Worm (Caenorhabditis elegans) whole organism, dauer: ENCODE results near the gene srh-304.
"Not testable (repeated sequence)": the region's sequence is repeated elsewhere in the genome, so short reads cannot be mapped to it uniquely, and the experiment has no call there.

ENCODE experiments used
- unc-62 ChIP-seq: sonication (generic microtip); optimal IDR thresholded peaks from 2 replicates; lab custom pipeline; 2017; ENCODE audit warnings: missing biosample characterization, missing genetic modification reagents, missing genetic modification characterization

Gene srh-304

DNA sequence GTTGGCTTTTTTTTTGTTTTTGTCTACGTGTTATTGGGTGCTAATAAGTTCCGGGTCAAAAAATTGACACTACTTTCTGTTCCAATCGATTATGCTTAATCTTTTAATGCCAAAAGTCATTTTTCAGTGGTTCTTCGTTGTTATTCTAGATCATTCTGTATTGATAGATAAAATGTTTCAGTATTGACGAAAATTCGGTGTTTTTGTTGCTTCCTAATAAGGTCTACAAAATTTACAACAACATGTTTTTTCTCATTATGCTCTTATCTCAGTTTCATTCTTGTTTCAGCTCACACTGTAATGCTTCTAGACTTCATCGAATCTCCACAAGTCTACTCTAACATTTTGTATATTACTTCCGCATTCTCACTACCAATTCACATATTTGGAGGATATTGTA lies 2.9 kb downstream of the srh-304 start, which contains the start of gene srh-303:
Gene srh-303 (plus strand): TSS at position 301 of the 400 bp plus-strand sequence.
- no peak for TF ChIP-seq unc-62 (GFP tag; lab: Kevin White, UChicago)

DNA sequence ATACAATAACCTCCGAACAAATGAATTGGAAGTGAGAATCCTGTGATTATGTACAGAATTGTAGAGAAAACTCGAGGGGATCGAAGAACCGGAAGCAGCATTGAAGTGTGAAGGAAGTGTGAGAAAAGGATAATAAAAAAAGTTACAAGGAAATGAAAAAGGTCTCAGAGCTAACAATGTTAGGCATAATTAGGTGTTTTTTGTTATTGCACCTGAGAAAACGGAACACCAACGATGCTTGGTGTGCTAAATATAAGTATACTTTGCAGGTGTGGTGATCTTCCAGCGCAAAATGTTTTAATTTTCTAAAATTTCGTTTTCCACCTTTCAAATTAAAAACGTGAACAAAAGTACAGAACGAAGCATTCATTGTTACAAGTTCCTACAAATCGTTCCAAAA lies 15.7 kb downstream of the srh-304 start, which contains the start of gene srh-286:
Gene srh-286 (minus strand): TSS at position 101 of the 400 bp plus-strand sequence.
- TF ChIP-seq unc-62 (GFP tag; lab: Kevin White, UChicago), result no peak

DNA sequence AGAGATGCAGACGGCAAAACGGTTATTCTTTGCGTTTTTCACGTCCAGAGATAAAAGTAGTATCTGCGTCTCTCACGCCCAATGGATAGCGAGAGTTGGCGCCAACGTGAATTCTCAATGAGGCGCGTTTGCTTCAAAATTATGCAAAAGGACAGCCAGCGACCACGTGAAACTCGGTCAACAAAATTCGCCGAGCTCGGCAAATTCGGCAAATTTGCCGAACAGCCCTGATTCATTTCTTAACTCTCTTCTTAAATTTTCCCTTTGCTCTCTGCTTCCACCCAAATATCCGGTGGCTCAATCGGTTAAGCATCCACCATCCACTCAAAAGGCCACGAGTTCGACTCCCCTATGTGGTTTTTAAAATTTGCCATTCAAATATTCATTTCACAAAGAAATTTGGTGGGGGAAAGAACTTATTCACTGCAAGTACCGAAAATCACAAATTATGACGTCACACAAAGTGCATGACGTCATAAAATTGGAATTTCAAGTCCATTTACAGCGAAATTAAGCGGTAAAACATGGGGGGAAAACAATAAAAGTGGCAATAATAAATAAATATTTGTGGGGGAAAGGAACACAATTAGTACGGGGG lies 17.1 kb downstream of the srh-304 start:
- TF ChIP-seq unc-62 (GFP tag; lab: Kevin White, UChicago), result no peak

DNA sequence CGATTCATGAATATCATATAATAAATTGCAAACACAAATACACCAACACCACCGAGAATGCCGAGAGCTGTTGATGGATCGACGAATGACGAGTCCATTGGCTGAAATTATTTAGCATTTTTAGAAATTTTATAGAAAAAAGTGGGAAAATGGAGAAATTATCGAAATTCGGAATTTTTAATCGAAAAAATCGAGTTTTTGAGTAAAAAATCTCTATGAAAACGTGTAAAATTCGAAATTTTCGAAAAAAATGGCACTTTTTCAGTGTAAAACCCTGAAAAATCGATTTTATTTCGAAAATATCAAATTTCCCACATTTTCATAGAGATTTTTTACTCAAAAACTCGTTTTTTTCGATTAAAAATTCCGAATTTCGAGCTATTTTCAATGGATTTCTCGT lies 27.5 kb downstream of the srh-304 start, which contains the start of gene tcc-1:
Gene tcc-1 (minus strand): TSS at position 101 of the 400 bp plus-strand sequence.
- no peak for TF ChIP-seq unc-62 (GFP tag; lab: Kevin White, UChicago)

DNA sequence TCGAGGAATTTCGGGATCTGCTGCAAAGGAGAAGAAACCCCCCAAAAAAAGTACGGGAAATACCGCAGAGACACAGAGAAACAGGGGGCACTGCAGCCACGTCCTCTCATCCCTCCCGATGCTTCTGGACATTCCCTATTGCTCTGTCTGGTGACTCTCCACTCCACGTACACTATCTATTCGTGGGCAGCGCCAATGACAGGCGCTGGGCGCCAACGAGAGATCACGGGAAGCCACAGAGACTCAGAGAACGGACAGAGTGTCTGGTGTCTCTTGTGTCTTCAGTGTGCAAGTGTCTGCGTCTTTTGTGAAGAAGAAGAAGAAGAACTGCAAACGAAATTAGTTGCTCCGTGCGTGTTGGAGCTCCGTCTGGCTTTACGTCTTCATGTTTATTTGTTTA lies 29.5 kb downstream of the srh-304 start:
- no peak for TF ChIP-seq unc-62 (GFP tag; lab: Kevin White, UChicago)

DNA sequence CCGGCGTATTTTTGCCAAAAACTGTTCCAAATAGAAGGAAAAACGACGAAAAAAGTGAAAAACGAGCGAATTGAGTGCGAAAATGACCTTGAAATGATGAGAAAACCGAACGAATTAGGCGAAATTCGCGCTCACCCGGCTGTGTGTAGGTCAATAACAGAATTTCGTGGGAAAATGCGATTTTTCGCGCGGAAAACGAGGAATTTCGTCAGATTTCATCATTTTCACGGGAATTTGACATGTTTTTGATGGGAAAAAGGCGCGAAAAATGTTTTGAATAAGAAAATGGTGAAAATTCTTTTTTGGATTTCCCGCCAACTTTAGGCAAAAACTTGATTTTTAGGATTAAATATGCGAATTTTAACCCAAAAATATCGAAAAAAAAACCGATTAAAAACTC lies 30.7 kb downstream of the srh-304 start:
- TF ChIP-seq unc-62 (GFP tag; lab: Kevin White, UChicago), result no peak

DNA sequence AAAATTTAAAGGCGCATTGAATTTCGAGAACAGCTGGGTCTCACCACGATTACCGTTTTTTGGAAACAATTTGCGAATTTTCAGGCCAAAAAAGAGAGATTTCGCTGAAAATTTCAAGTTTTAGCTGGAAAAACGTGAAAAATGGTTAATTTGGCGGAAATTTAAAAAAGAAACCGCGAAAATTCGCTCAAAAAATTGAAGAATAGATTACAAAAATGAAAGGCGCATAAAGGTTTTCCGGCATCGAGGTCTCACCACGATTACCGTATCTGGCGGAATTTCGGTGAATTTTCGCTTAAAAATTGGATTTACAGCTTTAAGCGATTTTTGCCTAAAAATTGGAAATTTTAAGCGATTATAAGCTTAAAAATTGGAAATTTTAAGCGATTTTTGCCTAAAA lies 31.1 kb downstream of the srh-304 start:
- TF ChIP-seq unc-62 (GFP tag; lab: Kevin White, UChicago), result no peak

DNA sequence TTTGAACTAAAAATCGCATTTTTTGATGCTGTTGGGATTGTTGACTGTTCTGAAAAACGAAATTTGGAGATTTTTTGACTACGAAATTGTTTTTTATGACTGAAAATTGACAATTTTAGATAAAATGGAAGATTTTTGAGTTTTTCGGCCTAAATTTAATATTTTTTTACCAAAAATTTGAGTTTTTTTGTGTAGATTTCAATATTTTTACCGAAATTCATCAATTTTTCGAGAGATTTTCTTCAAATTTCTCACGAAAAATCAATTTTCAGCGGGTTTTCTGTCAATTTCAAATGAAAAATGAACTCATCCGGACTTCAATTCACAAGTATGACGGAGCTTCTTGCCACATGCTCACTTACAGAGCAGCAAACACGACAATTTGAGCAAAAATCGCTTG lies 36.9 kb downstream of the srh-304 start, which contains the start of gene Y59A8A.8:
Gene Y59A8A.8 (plus strand): TSS at position 301 of the 400 bp plus-strand sequence.
- TF ChIP-seq unc-62 (GFP tag; lab: Kevin White, UChicago), result not testable (repeated sequence)

DNA sequence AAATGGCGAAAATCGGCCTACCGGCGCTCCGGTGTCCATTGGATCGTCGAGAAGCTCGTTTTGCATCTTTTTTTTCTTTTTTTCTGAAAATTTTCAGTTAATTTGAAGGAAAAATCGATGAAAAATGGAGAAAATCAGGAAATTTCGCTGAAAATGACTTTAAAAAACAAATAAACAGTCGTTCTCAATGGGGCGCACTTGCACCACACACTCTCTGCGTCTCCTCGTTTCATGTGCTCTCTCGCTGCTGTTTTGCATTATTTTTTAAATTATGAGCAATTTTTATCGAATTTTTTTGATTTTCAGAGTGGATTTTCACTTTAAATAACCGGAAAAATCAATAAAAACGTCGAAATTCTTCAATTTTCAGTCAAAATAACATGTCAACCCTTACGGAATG lies 42.2 kb downstream of the srh-304 start, which contains the start of gene csn-1:
Gene csn-1 (minus strand): TSS at position 83 of the 400 bp plus-strand sequence.
- no peak for TF ChIP-seq unc-62 (GFP tag; lab: Kevin White, UChicago)

DNA sequence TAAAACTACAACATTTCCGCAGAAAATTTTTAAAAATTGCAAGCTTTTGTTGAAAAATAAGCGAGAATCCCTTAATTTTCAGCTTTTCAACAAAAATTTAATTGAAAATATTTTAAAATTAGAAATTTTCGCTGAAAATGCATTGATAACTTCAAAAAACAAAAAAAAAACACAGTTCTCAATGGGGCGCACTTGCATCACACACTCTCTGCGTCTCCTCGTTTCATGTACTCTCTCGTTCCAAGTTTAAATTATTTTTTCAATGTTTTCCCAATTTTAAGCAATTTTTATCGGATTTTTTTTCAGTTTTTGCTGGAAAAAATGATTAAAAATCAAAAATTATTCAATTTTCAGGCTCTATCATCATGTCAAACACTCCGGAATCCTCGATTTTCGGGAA lies 42.6 kb downstream of the srh-304 start, which contains the start of gene phf-14:
Gene phf-14 (plus strand): TSS at position 345 of the 400 bp plus-strand sequence.
- TF ChIP-seq unc-62 (GFP tag; lab: Kevin White, UChicago), result no peak
